Worm (Caenorhabditis elegans): ENCODE measurements around the gene K08F9.1.

ce11 chrV:15150176-15150575 lies 7.0 kb upstream of the K08F9.1 start:
- TF ChIP-seq nhr-129 (tag; optimal IDR thresholded peaks at IDR 0.05) (no peak), C34F6.9 (tag; optimal IDR thresholded peaks at IDR 0.05) (no peak), ama-1 (optimal IDR thresholded peaks at IDR 0.05) (no peak), elt-1 (tag; optimal IDR thresholded peaks at IDR 0.05) (no peak), nhr-6 (tag; optimal IDR thresholded peaks at IDR 0.05) (no peak), nhr-77 (tag; optimal IDR thresholded peaks at IDR 0.05) (no peak), unc-55 (GFP tag; optimal IDR thresholded peaks at IDR 0.05) (no peak), lin-39 (tag; optimal IDR thresholded peaks at IDR 0.05) (no peak), nhr-23 (tag; optimal IDR thresholded peaks at IDR 0.05) (no peak), aly-2 (tag; optimal IDR thresholded peaks at IDR 0.05) (no peak), unc-62 (GFP tag; optimal IDR thresholded peaks at IDR 0.05) (no peak), nhr-25 (tag; optimal IDR thresholded peaks at IDR 0.05) (no peak)

Measured in whole organism, L2 larva.